Worm (Caenorhabditis elegans) whole organism, early embryonic: ENCODE results near the gene F13A2.1.

Experiments used
- B0310.2 ChIP-seq: sonication (generic microtip); optimal IDR thresholded peaks from 2 replicates; lab custom pipeline; 2016; ENCODE audit warnings: mild to moderate bottlenecking, missing genetic modification characterization, missing compliant biosample characterization
- F13C5.2 ChIP-seq: sonication (generic microtip); optimal IDR thresholded peaks from 2 replicates; lab custom pipeline; 2017; ENCODE audit warnings: mild to moderate bottlenecking, missing genetic modification characterization, inconsistent platforms, missing compliant biosample characterization
- aly-1 ChIP-seq: sonication (generic microtip); optimal IDR thresholded peaks from 2 replicates; lab custom pipeline; 2016; ENCODE audit warnings: missing genetic modification characterization, missing compliant biosample characterization
- ama-1 ChIP-seq: fragments of 150-350 bp; optimal IDR thresholded peaks from 2 replicates; lab custom pipeline; 2014
- ceh-13 ChIP-seq: fragments of 200-800 bp; sonication (Bioruptor generic); optimal IDR thresholded peaks from 2 replicates; lab custom pipeline; 2018; ENCODE audit warnings: mild to moderate bottlenecking, missing genetic modification characterization, missing compliant biosample characterization
- ceh-36 ChIP-seq: sonication (generic microtip); optimal IDR thresholded peaks from 2 replicates; lab custom pipeline; 2016; ENCODE audit warnings: missing genetic modification characterization, inconsistent platforms, missing compliant biosample characterization
- ets-7 ChIP-seq: sonication (generic microtip); optimal IDR thresholded peaks from 2 replicates; lab custom pipeline; 2016; ENCODE audit warnings: missing genotype, missing genetic modification characterization, missing compliant biosample characterization
- flt-1 ChIP-seq: fragments of 200-800 bp; sonication (Bioruptor generic); IDR thresholded peaks from 2 replicates; pipeline ENCODE4 v1.3.6; 2022; ENCODE audit warnings: missing genetic modification characterization, missing compliant biosample characterization
- hmbx-1 ChIP-seq: sonication (generic microtip); optimal IDR thresholded peaks from 2 replicates; lab custom pipeline; 2016; ENCODE audit warnings: mild to moderate bottlenecking, missing genetic modification characterization, missing compliant biosample characterization
- hmg-4 ChIP-seq: fragments of 200-800 bp; sonication (Bioruptor generic); optimal IDR thresholded peaks from 2 replicates; lab custom pipeline; 2018; ENCODE audit warnings: mild to moderate bottlenecking, missing genetic modification characterization, missing compliant biosample characterization
- hnd-1 ChIP-seq: sonication (generic microtip); optimal IDR thresholded peaks from 2 replicates; lab custom pipeline; 2016; ENCODE audit warnings: missing genetic modification characterization, missing compliant biosample characterization
- pes-1 ChIP-seq: fragments of 200-800 bp; sonication (Bioruptor generic); IDR thresholded peaks from 2 replicates; pipeline ENCODE4 v1.3.6; 2022; ENCODE audit warnings: missing genetic modification reagents, missing genetic modification characterization, missing compliant biosample characterization
- scrt-1 ChIP-seq: fragments of 200-800 bp; sonication (Bioruptor generic); IDR thresholded peaks from 2 replicates; pipeline ENCODE4 v1.3.6; 2022; ENCODE audit warnings: missing genetic modification characterization, missing compliant biosample characterization
- sea-1 ChIP-seq: fragments of 200-800 bp; sonication (Bioruptor generic); conservative IDR thresholded peaks from 2 replicates; pipeline ENCODE4 v1.3.6; 2022; ENCODE audit warnings: missing genetic modification characterization, missing compliant biosample characterization
- tbx-11 ChIP-seq: fragments of 200-800 bp; sonication (Bioruptor generic); IDR thresholded peaks from 2 replicates; pipeline ENCODE4 v1.3.6; 2022; ENCODE audit warnings: missing genetic modification characterization, missing compliant biosample characterization
- tbx-37 ChIP-seq: fragments of 200-800 bp; sonication (Bioruptor generic); conservative IDR thresholded peaks from 2 replicates; pipeline ENCODE4 v1.3.6; 2022; ENCODE audit warnings: missing genetic modification reagents, missing genetic modification characterization, missing compliant biosample characterization
- tra-4 ChIP-seq: sonication (generic microtip); optimal IDR thresholded peaks from 2 replicates; lab custom pipeline; 2017; ENCODE audit warnings: missing genetic modification characterization, missing compliant biosample characterization

Gene F13A2.1

ce11 chrV:4382298-4382697 lies at the start of gene F13A2.1:
Gene F13A2.1 (minus strand): TSS chrV:4382398.
- no peak for TF ChIP-seq tra-4 (tag; lab: Kevin White, UChicago)
- TF ChIP-seq B0310.2 (tag; lab: Kevin White, UChicago), result no peak
- TF ChIP-seq hmg-4 (GFP tag; lab: Kevin White, UChicago), result no peak
- TF ChIP-seq ceh-36 (tag; lab: Kevin White, UChicago), result no peak
- no peak for TF ChIP-seq scrt-1 (GFP tag; lab: Robert Waterston, UW)
- no peak for TF ChIP-seq hnd-1 (tag; lab: Kevin White, UChicago)
- no peak for TF ChIP-seq pes-1
- no peak for TF ChIP-seq ets-7
- TF ChIP-seq tbx-11 (GFP tag; lab: Robert Waterston, UW), result no peak
- no peak for TF ChIP-seq aly-1 (tag; lab: Kevin White, UChicago)
- no peak for TF ChIP-seq F13C5.2 (tag; lab: Kevin White, UChicago)

- TF ChIP-seq sea-1 (GFP tag; lab: Robert Waterston, UW), result no peak
- no peak for TF ChIP-seq ama-1
- TF ChIP-seq hmg-4 (GFP tag; lab: Kevin White, UChicago), result no peak
- no peak for TF ChIP-seq F13C5.2 (tag; lab: Kevin White, UChicago)
- TF ChIP-seq pes-1, result no peak
- TF ChIP-seq ceh-36 (tag; lab: Kevin White, UChicago), result no peak
- no peak for TF ChIP-seq scrt-1 (GFP tag; lab: Robert Waterston, UW)
- TF ChIP-seq tbx-37 (GFP tag; lab: Robert Waterston, UW), result no peak
These were observed 47.4 kb upstream of the F13A2.1 start, which contains the start of gene Y47D7A.12 for ce11 chrV:4429576-4429975. Gene Y47D7A.12 (minus strand): TSS chrV:4429676.

ce11 chrV:4428202-4428601 lies 46.0 kb upstream of the F13A2.1 start, which contains the start of gene Y47D7A.11:
Gene Y47D7A.11 (minus strand): TSS chrV:4428302.
- TF ChIP-seq tra-4 (tag; lab: Kevin White, UChicago) (no peak), tbx-11 (GFP tag; lab: Robert Waterston, UW) (no peak), B0310.2 (tag; lab: Kevin White, UChicago) (no peak), sea-1 (GFP tag; lab: Robert Waterston, UW) (no peak), aly-1 (tag; lab: Kevin White, UChicago) (no peak), ceh-36 (tag; lab: Kevin White, UChicago) (no peak), pes-1 (no peak), hnd-1 (tag; lab: Kevin White, UChicago) (no peak), ceh-13 (GFP tag; lab: Kevin White, UChicago) (no peak), flt-1 (GFP tag; lab: Robert Waterston, UW) (no peak), F13C5.2 (tag; lab: Kevin White, UChicago) (no peak), ets-7 (no peak), ama-1 (no peak), scrt-1 (GFP tag; lab: Robert Waterston, UW) (no peak), tbx-37 (GFP tag; lab: Robert Waterston, UW) (no peak)

- TF ChIP-seq hmbx-1 (tag; lab: Kevin White, UChicago) (no peak), hmg-4 (GFP tag; lab: Kevin White, UChicago) (no peak), hnd-1 (tag; lab: Kevin White, UChicago) (no peak), tbx-37 (GFP tag; lab: Robert Waterston, UW) (no peak), tra-4 (tag; lab: Kevin White, UChicago) (no peak), ets-7 (no peak)
These were observed 41.7 kb upstream of the F13A2.1 start, which contains the start of the genes Y47D7A.9 and Y47D7A.19 for ce11 chrV:4423860-4424401. Gene Y47D7A.9 (minus strand): TSS chrV:4423960. Gene Y47D7A.19 (plus strand): TSS chrV:4424351.

ce11 chrV:4423087-4423486 lies 40.9 kb upstream of the F13A2.1 start:
- TF ChIP-seq aly-1 (tag; lab: Kevin White, UChicago) (no peak), flt-1 (GFP tag; lab: Robert Waterston, UW) (no peak), hmg-4 (GFP tag; lab: Kevin White, UChicago) (no peak), hnd-1 (tag; lab: Kevin White, UChicago) (no peak), ama-1 (no peak), tra-4 (tag; lab: Kevin White, UChicago) (no peak), pes-1 (no peak), B0310.2 (tag; lab: Kevin White, UChicago) (no peak), ceh-36 (tag; lab: Kevin White, UChicago) (no peak), ceh-13 (GFP tag; lab: Kevin White, UChicago) (no peak), tbx-11 (GFP tag; lab: Robert Waterston, UW) (no peak), F13C5.2 (tag; lab: Kevin White, UChicago) (no peak), sea-1 (GFP tag; lab: Robert Waterston, UW) (no peak)

ce11 chrV:4422127-4422526 lies 39.9 kb upstream of the F13A2.1 start, which contains the start of gene skr-7:
Gene skr-7 (plus strand): TSS chrV:4422427.
- no peak for TF ChIP-seq flt-1 (GFP tag; lab: Robert Waterston, UW)
- TF ChIP-seq ceh-36 (tag; lab: Kevin White, UChicago), result no peak
- TF ChIP-seq ceh-13 (GFP tag; lab: Kevin White, UChicago), result no peak
- no peak for TF ChIP-seq ets-7

- TF ChIP-seq hmg-4 (GFP tag; lab: Kevin White, UChicago) (no peak), scrt-1 (GFP tag; lab: Robert Waterston, UW) (no peak), sea-1 (GFP tag; lab: Robert Waterston, UW) (no peak), ceh-13 (GFP tag; lab: Kevin White, UChicago) (no peak), aly-1 (tag; lab: Kevin White, UChicago) (no peak), flt-1 (GFP tag; lab: Robert Waterston, UW) (no peak), tra-4 (tag; lab: Kevin White, UChicago) (no peak), pes-1 (no peak), hnd-1 (tag; lab: Kevin White, UChicago) (no peak), ceh-36 (tag; lab: Kevin White, UChicago) (no peak), ama-1 (no peak)
These were observed 39.3 kb upstream of the F13A2.1 start, which contains the start of gene skr-14 for ce11 chrV:4421475-4421874. Gene skr-14 (minus strand): TSS chrV:4421575.
